Worm (Caenorhabditis elegans): ENCODE measurements around the gene Y43F8B.14.

DNA sequence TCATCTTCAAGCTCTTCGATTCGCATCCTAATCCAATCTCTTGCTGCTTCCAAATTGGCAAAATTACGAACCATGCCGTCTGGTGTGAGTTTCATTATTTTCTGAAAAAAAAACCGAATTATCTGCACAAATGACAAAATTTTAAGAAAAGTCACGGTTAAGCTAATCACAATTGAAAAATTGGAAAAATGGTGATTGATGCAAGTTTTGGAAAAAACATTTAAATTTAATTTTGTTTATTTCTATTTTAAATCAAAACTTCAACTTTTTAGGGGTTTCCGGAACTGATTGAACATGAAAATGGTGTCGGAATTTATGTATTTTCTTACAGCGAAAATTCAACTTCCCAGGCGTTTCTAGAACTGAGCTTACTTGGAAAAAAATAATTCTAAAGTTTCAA lies 52.9 kb downstream of the Y43F8B.14 start, which contains the start of gene C25F9.12:
- TF ChIP-seq rec-8 (tag; optimal IDR thresholded peaks at IDR 0.05), result no peak
- no peak for TF ChIP-seq F55B11.4 (tag; optimal IDR thresholded peaks at IDR 0.05; ENCODE audit: borderline replicate concordance, insufficient read depth)
- TF ChIP-seq F23B12.7 (tag; optimal IDR thresholded peaks at IDR 0.05; ENCODE audit: insufficient read depth), result no peak
- TF ChIP-seq F57C9.4 (tag; optimal IDR thresholded peaks at IDR 0.05), result no peak
- no peak for TF ChIP-seq nfya-1 (tag; optimal IDR thresholded peaks at IDR 0.05; ENCODE audit: borderline replicate concordance, insufficient read depth)
- no peak for TF ChIP-seq ceh-100 (GFP tag; IDR thresholded peaks at IDR 0.05)
- no peak for TF ChIP-seq madf-3 (GFP tag; IDR thresholded peaks at IDR 0.05)
- TF ChIP-seq gei-17 (GFP tag; optimal IDR thresholded peaks at IDR 0.05), result no peak
- TF ChIP-seq ama-1 (optimal IDR thresholded peaks at IDR 0.05), result no peak
- TF ChIP-seq ama-1 (GFP tag; optimal IDR thresholded peaks at IDR 0.05), result no peak
